Worm (Caenorhabditis elegans) whole organism, mixed stage, embryonic: ENCODE measurements around the gene W08A12.3.

Experiments used
- blmp-1 ChIP-seq: fragments of 150-350 bp; optimal IDR thresholded peaks from 2 replicates; lab custom pipeline; 2014; ENCODE audit warnings: missing biosample characterization, missing genetic modification characterization
- ceh-83 ChIP-seq: fragments of 200-800 bp; sonication (Bioruptor generic); optimal IDR thresholded peaks from 2 replicates; lab custom pipeline; 2018; ENCODE audit warnings: mild to moderate bottlenecking, missing genetic modification characterization, missing compliant biosample characterization
- cnd-1 ChIP-seq: fragments of 200-800 bp; sonication (Bioruptor generic); optimal IDR thresholded peaks from 2 replicates; lab custom pipeline; 2018; ENCODE audit warnings: mild to moderate bottlenecking, missing genetic modification characterization, missing compliant biosample characterization
- hlh-1 ChIP-seq: fragments of 150-350 bp; optimal IDR thresholded peaks from 2 replicates; lab custom pipeline; 2014; ENCODE audit warnings: missing biosample characterization, missing genetic modification reagents, missing genetic modification characterization
- lin-13 ChIP-seq: fragments of 150-350 bp; optimal IDR thresholded peaks from 2 replicates; lab custom pipeline; 2014; ENCODE audit warnings: missing biosample characterization, missing genetic modification characterization
- lsy-2 ChIP-seq: fragments of 150-350 bp; optimal IDR thresholded peaks from 2 replicates; lab custom pipeline; 2014; ENCODE audit warnings: missing biosample characterization, missing genetic modification characterization
- mep-1 ChIP-seq: fragments of 150-350 bp; optimal IDR thresholded peaks from 2 replicates; lab custom pipeline; 2017; ENCODE audit warnings: missing biosample characterization, missing genetic modification reagents, missing genetic modification characterization, inconsistent platforms
- nhr-76 ChIP-seq: sonication (generic microtip); optimal IDR thresholded peaks from 2 replicates; lab custom pipeline; 2017; ENCODE audit warnings: missing biosample characterization, missing genetic modification characterization
- snpc-4 ChIP-seq: fragments of 150-350 bp; optimal IDR thresholded peaks from 2 replicates; lab custom pipeline; 2014; ENCODE audit warnings: missing biosample characterization, missing genetic modification characterization
- ztf-11 ChIP-seq: fragments of 150-350 bp; optimal IDR thresholded peaks from 2 replicates; lab custom pipeline; 2014; ENCODE audit warnings: missing biosample characterization, missing genetic modification characterization

- no peak for TF ChIP-seq ztf-11 (tag; lab: Kevin White, UChicago)
- no peak for TF ChIP-seq ceh-83 (GFP tag; lab: Kevin White, UChicago)
- TF ChIP-seq lin-13 (tag; lab: Kevin White, UChicago): no peak
- TF ChIP-seq hlh-1 (tag; lab: Kevin White, UChicago): peak; percentile 56
- peak; percentile 15 for TF ChIP-seq mep-1 (tag; lab: Kevin White, UChicago)
- no peak for TF ChIP-seq snpc-4 (tag; lab: Kevin White, UChicago)
- no peak for TF ChIP-seq nhr-76 (tag; lab: Kevin White, UChicago)
- TF ChIP-seq lsy-2 (tag; lab: Kevin White, UChicago): no peak
- no peak for TF ChIP-seq blmp-1 (tag; lab: Kevin White, UChicago)
- TF ChIP-seq cnd-1 (tag; lab: Kevin White, UChicago): peak; percentile 70
These were observed 6.1 kb downstream of the W08A12.3 start for ce11 chrV:3688733-3689132.
